Fruit fly (Drosophila melanogaster) ovary, adult (tissue): ENCODE data around the gene CG12698.

ENCODE experiments used
- CG17801 ChIP-seq: fragments of 200-800 bp; optimal IDR thresholded peaks from 2 replicates; lab custom pipeline; 2019; ENCODE audit warnings: missing biosample characterization, mild to moderate bottlenecking, missing genetic modification characterization, moderate library complexity; ENCODE audit not compliant: partially characterized antibody

CG12698 gene

dm6 chrX:16005551-16006197, at the start of gene CG12698, which contains the start of gene vap:
Gene CG12698 (plus strand): TSS chrX:16006147.
Gene vap (minus strand): TSS chrX:16005812.
- TF ChIP-seq CG17801 (GFP tag; lab: Kevin White, UChicago) = no peak

dm6 chrX:15969577-15969976, 36.4 kb upstream of the CG12698 start:
- TF ChIP-seq CG17801 (GFP tag; lab: Kevin White, UChicago) = no peak

- no peak for TF ChIP-seq CG17801 (GFP tag; lab: Kevin White, UChicago)
Measured at dm6 chrX:15971574-15971973, 34.4 kb upstream of the CG12698 start.

dm6 chrX:15973157-15973774, 32.7 kb upstream of the CG12698 start, which contains the start of gene mmd:
Gene mmd (minus strand): TSS chrX:15973159.
- no peak for TF ChIP-seq CG17801 (GFP tag; lab: Kevin White, UChicago)

dm6 chrX:15974125-15974524, 31.8 kb upstream of the CG12698 start, which contains the start of gene Or13a:
Gene Or13a (plus strand): TSS chrX:15974425.
- no peak for TF ChIP-seq CG17801 (GFP tag; lab: Kevin White, UChicago)

- no peak for TF ChIP-seq CG17801 (GFP tag; lab: Kevin White, UChicago)
Measured at dm6 chrX:15976568-15976967, 29.4 kb upstream of the CG12698 start, which contains the start of gene CG42766. Gene CG42766 (plus strand): TSS chrX:15976868.

dm6 chrX:15982844-15983243, 23.1 kb upstream of the CG12698 start, which contains the start of gene Cep164:
Gene Cep164 (minus strand): TSS chrX:15982944.
- no peak for TF ChIP-seq CG17801 (GFP tag; lab: Kevin White, UChicago)

dm6 chrX:15983501-15983900, 22.4 kb upstream of the CG12698 start, which contains the start of gene Slc25A46a:
Gene Slc25A46a (plus strand): TSS chrX:15983772.
- no peak for TF ChIP-seq CG17801 (GFP tag; lab: Kevin White, UChicago)

dm6 chrX:15986654-15987053, 19.3 kb upstream of the CG12698 start, which contains the start of gene ND-20:
Gene ND-20 (minus strand): TSS chrX:15986808.
- TF ChIP-seq CG17801 (GFP tag; lab: Kevin White, UChicago) = no peak

dm6 chrX:15989631-15990030, 16.3 kb upstream of the CG12698 start:
- no peak for TF ChIP-seq CG17801 (GFP tag; lab: Kevin White, UChicago)

- TF ChIP-seq CG17801 (GFP tag; lab: Kevin White, UChicago) = peak; percentile 35
Measured at dm6 chrX:15991618-15992526, 14.1 kb upstream of the CG12698 start, which contains the start of the genes CG46312, eIF5 and exd. Gene CG46312 (minus strand): TSS chrX:15991974. Gene eIF5 (minus strand): TSS chrX:15991974. Gene exd (plus strand): TSS chrX:15992468.

- TF ChIP-seq CG17801 (GFP tag; lab: Kevin White, UChicago) = no peak
Measured at dm6 chrX:15992527-15992897, 13.4 kb upstream of the CG12698 start.

- no peak for TF ChIP-seq CG17801 (GFP tag; lab: Kevin White, UChicago)
Measured at dm6 chrX:15996831-15997230, 9.1 kb upstream of the CG12698 start, which contains the start of gene CG8939. Gene CG8939 (plus strand): TSS chrX:15997016.

- TF ChIP-seq CG17801 (GFP tag; lab: Kevin White, UChicago) = no peak
Measured at dm6 chrX:16005066-16005465, 881 bp upstream of the CG12698 start.
